Worm (Caenorhabditis elegans) whole organism, young adult: ENCODE measurements around the gene ZK402.5.

Experiments
- B0019.2 ChIP-seq: fragments of 200-800 bp; sonication (Bioruptor generic); conservative IDR thresholded peaks from 2 replicates; pipeline ENCODE4 v1.3.6; 2022; ENCODE audit warnings: missing genetic modification reagents, missing genetic modification characterization, missing compliant biosample characterization
- ama-1 ChIP-seq, 3 experiments: fragments of 150-350 bp in 1 of 3; sonication (generic microtip) in 2 of 3; optimal IDR thresholded peaks; 2 replicates each; lab custom pipeline; 2014 to 2018; ENCODE audit warnings: missing biosample characterization in 2 of 3, missing genetic modification characterization in 2 of 3, missing genetic modification reagents in 2 of 3
- atf-7 ChIP-seq: sonication (generic microtip); optimal IDR thresholded peaks from 2 replicates; lab custom pipeline; 2017; ENCODE audit warnings: mild to moderate bottlenecking, missing genetic modification characterization, missing compliant biosample characterization
- athp-1 ChIP-seq: sonication (generic microtip); optimal IDR thresholded peaks from 2 replicates; lab custom pipeline; 2017; ENCODE audit warnings: mild to moderate bottlenecking, missing genetic modification characterization, missing compliant biosample characterization
- ceh-91 ChIP-seq: fragments of 200-800 bp; sonication (Bioruptor generic); IDR thresholded peaks from 2 replicates; pipeline ENCODE4 v1.3.6; 2022; ENCODE audit warnings: missing genetic modification reagents, missing genetic modification characterization, missing compliant biosample characterization
- dpl-1 ChIP-seq: fragments of 150-350 bp; optimal IDR thresholded peaks from 2 replicates; lab custom pipeline; 2014; ENCODE audit warnings: missing biosample characterization, missing genetic modification reagents, missing genetic modification characterization
- lin-54 ChIP-seq: fragments of 200-800 bp; sonication (Bioruptor generic); optimal IDR thresholded peaks from 2 replicates; lab custom pipeline; 2018; ENCODE audit warnings: mild to moderate bottlenecking, missing genetic modification characterization, missing compliant biosample characterization
- unc-130 ChIP-seq: sonication (generic microtip); optimal IDR thresholded peaks from 2 replicates; lab custom pipeline; 2016; ENCODE audit warnings: missing genetic modification reagents, missing genetic modification characterization, missing compliant biosample characterization

DNA sequence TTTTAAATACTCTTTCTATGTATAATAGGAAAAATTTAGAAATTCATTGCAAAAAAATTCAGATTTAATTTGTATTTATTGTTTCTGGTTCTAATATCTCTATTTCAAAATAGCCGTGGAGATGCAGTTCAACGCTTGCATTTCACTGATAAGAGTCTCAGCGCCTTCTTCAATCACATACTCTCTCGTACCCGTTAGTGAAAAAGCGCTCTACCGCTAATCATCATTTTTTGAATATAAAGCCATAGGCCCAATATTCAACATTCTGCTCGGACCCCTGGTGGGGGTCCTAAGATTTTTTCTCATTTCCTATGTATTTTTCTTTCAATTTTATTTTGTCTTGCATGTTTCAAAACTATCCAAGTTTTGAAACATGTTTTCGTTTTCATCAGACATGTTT is 19.4 kb upstream of the ZK402.5 start:
- no peak for TF ChIP-seq ama-1 (optimal IDR thresholded peaks at IDR 0.05; lab: Kevin White, UChicago)
- TF ChIP-seq ama-1 (GFP tag; optimal IDR thresholded peaks at IDR 0.05; lab: Kevin White, UChicago), result no peak
- no peak for TF ChIP-seq B0019.2 (GFP tag; lab: Robert Waterston, UW)
- no peak for TF ChIP-seq ceh-91 (GFP tag; lab: Robert Waterston, UW)
- TF ChIP-seq athp-1 (tag; lab: Kevin White, UChicago), result no peak
- no peak for TF ChIP-seq atf-7 (tag; lab: Kevin White, UChicago)
- TF ChIP-seq lin-54 (GFP tag; lab: Kevin White, UChicago), result no peak
- TF ChIP-seq dpl-1, result no peak
- no peak for TF ChIP-seq unc-130 (GFP tag; lab: Kevin White, UChicago)
